Worm (Caenorhabditis elegans) whole organism, mixed stage, embryonic: ENCODE data around the gene Y51B9A.9.

Experiments used
- elt-1 ChIP-seq: sonication (generic microtip); optimal IDR thresholded peaks from 2 replicates; lab custom pipeline; 2017; ENCODE audit warnings: missing genetic modification characterization, mild to moderate bottlenecking, missing compliant biosample characterization, antibody characterized with exemption, moderate library complexity, borderline replicate concordance; ENCODE audit not compliant: insufficient read depth
- lsy-2 ChIP-seq: fragments of 150-350 bp; optimal IDR thresholded peaks from 2 replicates; lab custom pipeline; 2014; ENCODE audit warnings: missing biosample characterization, missing genetic modification characterization
- nhr-2 ChIP-seq: fragments of 150-350 bp; optimal IDR thresholded peaks from 2 replicates; lab custom pipeline; 2014; ENCODE audit warnings: missing biosample characterization, missing genetic modification characterization
- nhr-237 ChIP-seq: fragments of 150-350 bp; optimal IDR thresholded peaks from 2 replicates; lab custom pipeline; 2014; ENCODE audit warnings: missing biosample characterization, missing genetic modification characterization
- nhr-28 ChIP-seq: fragments of 150-350 bp; optimal IDR thresholded peaks from 2 replicates; lab custom pipeline; 2014; ENCODE audit warnings: missing biosample characterization, missing genetic modification characterization
- nhr-76 ChIP-seq: sonication (generic microtip); optimal IDR thresholded peaks from 2 replicates; lab custom pipeline; 2017; ENCODE audit warnings: missing biosample characterization, missing genetic modification characterization
- pha-4 ChIP-seq: fragments of 150-350 bp; optimal IDR thresholded peaks from 2 replicates; lab custom pipeline; 2018; ENCODE audit warnings: missing biosample characterization, missing genetic modification reagents, missing genetic modification characterization
- snpc-4 ChIP-seq: fragments of 150-350 bp; optimal IDR thresholded peaks from 2 replicates; lab custom pipeline; 2014; ENCODE audit warnings: missing biosample characterization, missing genetic modification characterization

ce11 chrII:9377158-9377557, 20.2 kb downstream of the Y51B9A.9 start, which contains the start of gene C06C3.10:
- TF ChIP-seq nhr-28 (tag; lab: Kevin White, UChicago) (no peak), nhr-76 (no peak), lsy-2 (tag; lab: Kevin White, UChicago) (no peak), nhr-2 (tag; lab: Kevin White, UChicago) (no peak), pha-4 (no peak), elt-1 (no peak), nhr-237 (tag; lab: Kevin White, UChicago) (no peak), snpc-4 (tag; lab: Kevin White, UChicago) (no peak)
